Fruit fly (Drosophila melanogaster) whole organism, embryonic: ENCODE results near the gene CG7272.

Experiments used
- ATbp ChIP-seq: fragments of 200-800 bp; sonication (Bioruptor generic); optimal IDR thresholded peaks from 2 replicates; lab custom pipeline; 2017; ENCODE audit warnings: missing biosample characterization, mild to moderate bottlenecking, missing genetic modification characterization, missing genetic modification reagents
- Aef1 ChIP-seq: fragments of 200-800 bp; sonication (Bioruptor generic); IDR thresholded peaks from 3 replicates; pipeline ENCODE4 v1.3.6; 2022; ENCODE audit warnings: missing biosample characterization, missing genetic modification characterization
- Atf-2 ChIP-seq: fragments of 200-800 bp; sonication (Bioruptor generic); optimal IDR thresholded peaks from 2 replicates; lab custom pipeline; 2016; ENCODE audit warnings: missing biosample characterization, missing genetic modification characterization
- Blimp-1 ChIP-seq: fragments of 200-800 bp; sonication (Bioruptor generic); optimal IDR thresholded peaks from 3 replicates; lab custom pipeline; 2018; ENCODE audit warnings: missing biosample characterization, missing genetic modification characterization, mild to moderate bottlenecking, moderate library complexity, missing genetic modification reagents
- CG10959 ChIP-seq: fragments of 200-800 bp; sonication (Bioruptor generic); IDR thresholded peaks from 2 replicates; pipeline ENCODE4 v1.3.6; 2022; ENCODE audit warnings: missing biosample characterization, missing genetic modification characterization
- CG11504 ChIP-seq: fragments of 200-800 bp; sonication (Bioruptor generic); optimal IDR thresholded peaks from 3 replicates; lab custom pipeline; 2019; ENCODE audit warnings: missing biosample characterization, mild to moderate bottlenecking, missing genetic modification characterization, moderate library complexity
- CG11723 ChIP-seq: fragments of 200-800 bp; sonication (Bioruptor generic); optimal IDR thresholded peaks from 2 replicates; lab custom pipeline; 2017; ENCODE audit warnings: missing biosample characterization, mild to moderate bottlenecking, missing genetic modification characterization
- CG12219 ChIP-seq: fragments of 200-800 bp; sonication (Bioruptor generic); optimal IDR thresholded peaks from 3 replicates; lab custom pipeline; 2018; ENCODE audit warnings: missing biosample characterization, mild to moderate bottlenecking, missing genetic modification characterization
- CG12744 ChIP-seq: fragments of 200-800 bp; sonication (Bioruptor generic); optimal IDR thresholded peaks from 2 replicates; lab custom pipeline; 2016; ENCODE audit warnings: missing biosample characterization, missing genetic modification characterization
- CG14441 ChIP-seq: fragments of 200-800 bp; sonication (Bioruptor generic); IDR thresholded peaks from 2 replicates; pipeline ENCODE4 v1.3.6; 2022; ENCODE audit warnings: missing biosample characterization, missing genetic modification characterization
- CG18011 ChIP-seq: fragments of 200-800 bp; sonication (Bioruptor generic); optimal IDR thresholded peaks from 2 replicates; lab custom pipeline; 2017; ENCODE audit warnings: missing biosample characterization, missing genetic modification characterization, mild to moderate bottlenecking, moderate library complexity, missing genotype
- CG18619 ChIP-seq: fragments of 200-800 bp; sonication (Bioruptor generic); optimal IDR thresholded peaks from 3 replicates; lab custom pipeline; 2017; ENCODE audit warnings: missing biosample characterization, mild to moderate bottlenecking, missing genetic modification characterization
- CG2678 ChIP-seq: fragments of 200-800 bp; sonication (Bioruptor generic); optimal IDR thresholded peaks from 3 replicates; lab custom pipeline; 2019; ENCODE audit warnings: missing biosample characterization, mild to moderate bottlenecking, missing genetic modification characterization, moderate library complexity
- CG30020 ChIP-seq: fragments of 200-800 bp; optimal IDR thresholded peaks from 2 replicates; lab custom pipeline; 2019; ENCODE audit warnings: missing biosample characterization, mild to moderate bottlenecking, missing genetic modification characterization, moderate library complexity
- CG31224 ChIP-seq: fragments of 200-800 bp; sonication (Bioruptor generic); IDR thresholded peaks from 2 replicates; pipeline ENCODE4 v1.3.6; 2022; ENCODE audit warnings: missing biosample characterization, missing genetic modification characterization
- CG3726 ChIP-seq: fragments of 200-800 bp; sonication (Bioruptor generic); IDR thresholded peaks from 3 replicates; pipeline ENCODE4, ENCODE4 v1.3.6; 2022; ENCODE audit warnings: missing biosample characterization, missing genetic modification characterization
- CG42726 ChIP-seq: fragments of 200-800 bp; sonication (Bioruptor generic); IDR thresholded peaks from 2 replicates; pipeline ENCODE4 v1.3.6; 2022; ENCODE audit warnings: missing biosample characterization, missing genetic modification characterization; ENCODE audit not compliant: partially characterized antibody
- CG4617 ChIP-seq: fragments of 200-800 bp; sonication (Bioruptor generic); optimal IDR thresholded peaks from 3 replicates; lab custom pipeline; 2016; ENCODE audit warnings: missing biosample characterization, missing genetic modification characterization, borderline replicate concordance
- CG6683 ChIP-seq: fragments of 200-800 bp; sonication (Bioruptor generic); optimal IDR thresholded peaks from 2 replicates; lab custom pipeline; 2017; ENCODE audit warnings: missing biosample characterization, mild to moderate bottlenecking, missing genetic modification characterization, missing genetic modification reagents
- CoRest ChIP-seq: fragments of 200-800 bp; sonication (Bioruptor generic); optimal IDR thresholded peaks from 3 replicates; lab custom pipeline; 2018; ENCODE audit warnings: missing biosample characterization, mild to moderate bottlenecking, missing genetic modification characterization, moderate library complexity
- D19A ChIP-seq: fragments of 200-800 bp; optimal IDR thresholded peaks from 3 replicates; lab custom pipeline; 2019; ENCODE audit warnings: missing biosample characterization, mild to moderate bottlenecking, missing genetic modification characterization, moderate library complexity
- Doc3 ChIP-seq: fragments of 200-800 bp; sonication (Bioruptor generic); IDR thresholded peaks from 3 replicates; pipeline ENCODE4 v1.3.6; 2022; ENCODE audit warnings: missing biosample characterization, missing genetic modification characterization; ENCODE audit not compliant: partially characterized antibody
- E2f1 ChIP-seq: fragments of 200-800 bp; sonication (Bioruptor generic); IDR thresholded peaks from 2 replicates; pipeline ENCODE4 v1.3.6; 2022; ENCODE audit warnings: missing biosample characterization, missing genetic modification characterization
- Hand ChIP-seq: fragments of 200-800 bp; sonication (Bioruptor generic); optimal IDR thresholded peaks from 2 replicates; lab custom pipeline; 2017; ENCODE audit warnings: mild to moderate bottlenecking, missing biosample characterization, missing genetic modification reagents, missing genetic modification characterization
- HmgD ChIP-seq: fragments of 200-800 bp; sonication (Bioruptor generic); optimal IDR thresholded peaks from 3 replicates; lab custom pipeline; 2016; ENCODE audit warnings: missing biosample characterization, missing genetic modification characterization
- Nf-YA ChIP-seq: fragments of 200-800 bp; sonication (Bioruptor generic); IDR thresholded peaks from 2 replicates; pipeline ENCODE4 v1.3.6; 2022; ENCODE audit warnings: missing biosample characterization, missing genetic modification characterization
- Oaz ChIP-seq: fragments of 200-800 bp; sonication (Bioruptor generic); IDR thresholded peaks from 2 replicates; pipeline ENCODE4 v1.3.6; 2022; ENCODE audit warnings: missing biosample characterization, missing genetic modification characterization
- Opbp ChIP-seq: fragments of 200-800 bp; sonication (Bioruptor generic); IDR thresholded peaks from 3 replicates; pipeline ENCODE4 v1.3.6; 2022; ENCODE audit warnings: missing biosample characterization, missing genetic modification characterization; ENCODE audit not compliant: partially characterized antibody
- Sox102F ChIP-seq: fragments of 200-800 bp; sonication (Bioruptor generic); optimal IDR thresholded peaks from 2 replicates; lab custom pipeline; 2018; ENCODE audit warnings: missing biosample characterization, mild to moderate bottlenecking, missing genetic modification characterization, moderate library complexity
- amos ChIP-seq: fragments of 200-800 bp; sonication (Bioruptor generic); IDR thresholded peaks from 2 replicates; pipeline ENCODE4 v1.3.6; 2022; ENCODE audit warnings: missing biosample characterization, missing genetic modification characterization; ENCODE audit not compliant: partially characterized antibody
- bbx ChIP-seq: fragments of 200-800 bp; sonication (Bioruptor generic); IDR thresholded peaks from 2 replicates; pipeline ENCODE4 v1.3.6; 2022; ENCODE audit warnings: missing biosample characterization, missing genetic modification characterization; ENCODE audit not compliant: partially characterized antibody
- chinmo ChIP-seq: fragments of 200-800 bp; sonication (Bioruptor generic); IDR thresholded peaks from 4 replicates; pipeline ENCODE4 v1.3.6; 2022; ENCODE audit warnings: missing biosample characterization, missing genetic modification characterization; ENCODE audit not compliant: partially characterized antibody
- chm ChIP-seq: fragments of 200-800 bp; sonication (Bioruptor generic); IDR thresholded peaks from 2 replicates; pipeline ENCODE4 v1.3.6; 2022; ENCODE audit warnings: missing biosample characterization, missing genetic modification characterization
- cwo ChIP-seq: fragments of 200-800 bp; sonication (Bioruptor generic); optimal IDR thresholded peaks from 3 replicates; lab custom pipeline; 2017; ENCODE audit warnings: missing biosample characterization, missing genetic modification characterization, mild to moderate bottlenecking, moderate library complexity, missing genetic modification reagents
- danr ChIP-seq: fragments of 200-800 bp; sonication (Bioruptor generic); IDR thresholded peaks from 2 replicates; pipeline ENCODE4 v1.3.6; 2022; ENCODE audit warnings: missing biosample characterization, missing genetic modification characterization
- ewg ChIP-seq: fragments of 200-800 bp; sonication (Bioruptor generic); optimal IDR thresholded peaks from 3 replicates; lab custom pipeline; 2017; ENCODE audit warnings: mild to moderate bottlenecking, missing biosample characterization, missing genetic modification reagents, missing genetic modification characterization
- h ChIP-seq: fragments of >200 bp; optimal IDR thresholded peaks from 2 replicates; lab custom pipeline; 2017
- her ChIP-seq: fragments of 200-800 bp; sonication (Bioruptor generic); optimal IDR thresholded peaks from 2 replicates; lab custom pipeline; 2016; ENCODE audit warnings: missing biosample characterization, missing genetic modification characterization
- hth ChIP-seq: fragments of >200 bp; optimal IDR thresholded peaks from 2 replicates; lab custom pipeline; 2017; ENCODE audit warnings: inconsistent platforms
- ind ChIP-seq: fragments of 200-800 bp; sonication (Bioruptor generic); optimal IDR thresholded peaks from 3 replicates; lab custom pipeline; 2016; ENCODE audit warnings: missing biosample characterization, missing genetic modification characterization
- ken ChIP-seq: fragments of 200-800 bp; sonication (Bioruptor generic); IDR thresholded peaks from 3 replicates; pipeline ENCODE4 v1.3.6; 2022; ENCODE audit warnings: missing biosample characterization, missing genetic modification characterization
- klu ChIP-seq: fragments of 200-800 bp; sonication (Bioruptor generic); IDR thresholded peaks from 2 replicates; pipeline ENCODE4 v1.3.6; 2022; ENCODE audit warnings: missing biosample characterization, missing genetic modification characterization
- lilli ChIP-seq: fragments of 200-800 bp; sonication (Bioruptor generic); optimal IDR thresholded peaks from 3 replicates; lab custom pipeline; 2016; ENCODE audit warnings: missing biosample characterization, missing genetic modification characterization
- pum ChIP-seq: fragments of 200-800 bp; sonication (Bioruptor generic); optimal IDR thresholded peaks from 2 replicates; lab custom pipeline; 2016; ENCODE audit warnings: missing biosample characterization, missing genetic modification characterization
- rib ChIP-seq: fragments of 200-800 bp; sonication (Bioruptor generic); IDR thresholded peaks from 2 replicates; pipeline ENCODE4 v1.3.6; 2022; ENCODE audit warnings: missing biosample characterization, missing genetic modification characterization
- schlank ChIP-seq: fragments of 200-800 bp; sonication (Bioruptor generic); optimal IDR thresholded peaks from 2 replicates; lab custom pipeline; 2018; ENCODE audit warnings: missing biosample characterization, mild to moderate bottlenecking, missing genetic modification characterization
- sd ChIP-seq: fragments of 200-800 bp; sonication (Bioruptor generic); optimal IDR thresholded peaks from 3 replicates; lab custom pipeline; 2018; ENCODE audit warnings: missing biosample characterization, mild to moderate bottlenecking, missing genetic modification characterization, moderate library complexity
- sqz ChIP-seq: fragments of 200-800 bp; sonication (Bioruptor generic); optimal IDR thresholded peaks from 3 replicates; lab custom pipeline; 2018; ENCODE audit warnings: missing biosample characterization, mild to moderate bottlenecking, missing genetic modification characterization
- tgo ChIP-seq: fragments of 200-800 bp; sonication (Bioruptor generic); IDR thresholded peaks from 3 replicates; pipeline ENCODE4 v1.3.6; 2022; ENCODE audit warnings: missing biosample characterization, missing genetic modification characterization
- yki ChIP-seq: fragments of >200 bp; optimal IDR thresholded peaks from 3 replicates; lab custom pipeline; 2018

The CG7272 gene

dm6 chr3L:15507148-15507896 is 6.6 kb downstream of the CG7272 start (continued):
- TF ChIP-seq Opbp (GFP tag; lab: Robert Waterston, UW) (0 out of 3 replicates have a peak, but pooled peaks have one; percentile 10), CG30020 (tag; lab: Kevin White, UChicago) (no peak), chinmo (0 out of 4 replicates have a peak, but pooled peaks have one; percentile 29), D19A (tag; lab: Kevin White, UChicago) (no peak), Hand (GFP tag; lab: Kevin White, UChicago) (no peak), sd (no peak), Aef1 (GFP tag; lab: Robert Waterston, UW) (no peak), CoRest (no peak), CG14441 (GFP tag; lab: Robert Waterston, UW) (peak; percentile 9; the same call in 1 of the 2 replicates), chm (GFP tag; lab: Robert Waterston, UW) (0 out of 2 replicates have a peak, but pooled peaks have one; percentile 21), h (lab: Kevin White, UChicago) (no peak), pum (GFP tag; lab: Kevin White, UChicago) (no peak), danr (GFP tag; lab: Robert Waterston, UW) (no peak), hth (lab: Kevin White, UChicago) (no peak), ATbp (no peak), CG11504 (tag; lab: Kevin White, UChicago) (no peak), Doc3 (GFP tag; lab: Robert Waterston, UW) (0 out of 3 replicates have a peak, but pooled peaks have one; percentile 11), CG12219 (GFP tag; lab: Kevin White, UChicago) (no peak), amos (no peak), Blimp-1 (GFP tag; lab: Kevin White, UChicago) (no peak), Oaz (no peak), CG4617 (GFP tag; lab: Kevin White, UChicago) (no peak), ind (GFP tag; lab: Kevin White, UChicago) (no peak), cwo (GFP tag; lab: Kevin White, UChicago) (peak; percentile 15), CG2678 (no peak), ewg (GFP tag; lab: Kevin White, UChicago) (no peak), CG3726 (GFP tag; lab: Robert Waterston, UW) (no peak), ken (GFP tag; lab: Robert Waterston, UW) (no peak), rib (no peak), yki (lab: Kevin White, UChicago) (peak; percentile 66), Atf-2 (no peak), CG12744 (GFP tag; lab: Kevin White, UChicago) (no peak), lilli (GFP tag; lab: Kevin White, UChicago) (no peak), sqz (GFP tag; lab: Kevin White, UChicago) (no peak), klu (no peak), CG6683 (GFP tag; lab: Kevin White, UChicago) (no peak), schlank (no peak), CG42726 (no peak), Nf-YA (GFP tag; lab: Robert Waterston, UW) (no peak), CG31224 (no peak), CG10959 (GFP tag; lab: Robert Waterston, UW) (no peak), CG18619 (GFP tag; lab: Kevin White, UChicago) (no peak), CG11723 (GFP tag; lab: Kevin White, UChicago) (no peak), her (GFP tag; lab: Kevin White, UChicago) (no peak), E2f1 (GFP tag; lab: Robert Waterston, UW) (no peak), HmgD (GFP tag; lab: Kevin White, UChicago) (no peak), Sox102F (GFP tag; lab: Kevin White, UChicago) (no peak), bbx (GFP tag; lab: Robert Waterston, UW) (peak; percentile 15; the same call in 1 of the 2 replicates), CG18011 (no peak), tgo (GFP tag; lab: Robert Waterston, UW) (no peak)
